Fruit fly (Drosophila melanogaster) whole organism, embryonic: ENCODE measurements around the gene Sirt4.

Experiments
- Atf3 ChIP-seq: fragments of 200-800 bp; sonication (Bioruptor generic); optimal IDR thresholded peaks from 3 replicates; lab custom pipeline; 2016; ENCODE audit warnings: missing biosample characterization, missing genetic modification characterization
- CG10147 ChIP-seq: fragments of 200-800 bp; sonication (Bioruptor generic); optimal IDR thresholded peaks from 2 replicates; lab custom pipeline; 2019; ENCODE audit warnings: missing biosample characterization, mild to moderate bottlenecking, missing genetic modification characterization, moderate library complexity
- CG11723 ChIP-seq: fragments of 200-800 bp; sonication (Bioruptor generic); optimal IDR thresholded peaks from 2 replicates; lab custom pipeline; 2017; ENCODE audit warnings: missing biosample characterization, mild to moderate bottlenecking, missing genetic modification characterization
- CG12155 ChIP-seq: fragments of 200-800 bp; sonication (Bioruptor generic); optimal IDR thresholded peaks from 3 replicates; lab custom pipeline; 2016; ENCODE audit warnings: missing biosample characterization, missing genetic modification characterization
- CG12299 ChIP-seq: fragments of 200-800 bp; sonication (Bioruptor generic); optimal IDR thresholded peaks from 2 replicates; lab custom pipeline; 2018; ENCODE audit warnings: missing biosample characterization, mild to moderate bottlenecking, missing genetic modification characterization
- CG13775 ChIP-seq: fragments of 200-800 bp; sonication (Bioruptor generic); optimal IDR thresholded peaks from 3 replicates; lab custom pipeline; 2017; ENCODE audit warnings: missing biosample characterization, mild to moderate bottlenecking, missing genetic modification characterization
- CG14050 ChIP-seq: fragments of 200-800 bp; sonication (Bioruptor generic); IDR thresholded peaks from 3 replicates; pipeline ENCODE4 v1.3.6; 2022; ENCODE audit warnings: missing biosample characterization, missing genetic modification characterization
- CG14710 ChIP-seq: fragments of 200-800 bp; sonication (Bioruptor generic); optimal IDR thresholded peaks from 3 replicates; lab custom pipeline; 2019; ENCODE audit warnings: missing biosample characterization, mild to moderate bottlenecking, missing genetic modification characterization, moderate library complexity
- CG15269 ChIP-seq: fragments of 200-800 bp; sonication (Bioruptor generic); optimal IDR thresholded peaks from 2 replicates; lab custom pipeline; 2018; ENCODE audit warnings: missing biosample characterization, mild to moderate bottlenecking, missing genetic modification characterization, moderate library complexity
- CG2120 ChIP-seq: fragments of 200-800 bp; sonication (Bioruptor generic); optimal IDR thresholded peaks from 3 replicates; lab custom pipeline; 2016; ENCODE audit warnings: missing biosample characterization, missing genetic modification characterization
- CG2202 ChIP-seq: fragments of 200-800 bp; sonication (Bioruptor generic); optimal IDR thresholded peaks from 2 replicates; lab custom pipeline; 2018; ENCODE audit warnings: missing biosample characterization, mild to moderate bottlenecking, missing genetic modification characterization
- CG2712 ChIP-seq: fragments of 200-800 bp; optimal IDR thresholded peaks from 3 replicates; lab custom pipeline; 2019; ENCODE audit warnings: missing biosample characterization, mild to moderate bottlenecking, missing genetic modification characterization, moderate library complexity
- CG2889 ChIP-seq: fragments of 200-800 bp; sonication (Bioruptor generic); IDR thresholded peaks from 3 replicates; pipeline ENCODE4 v1.3.6; 2022; ENCODE audit warnings: missing biosample characterization, missing genetic modification characterization
- CG32767 ChIP-seq: fragments of 200-800 bp; sonication (Bioruptor generic); IDR thresholded peaks from 2 replicates; pipeline ENCODE4 v1.3.6; 2022; ENCODE audit warnings: missing biosample characterization, missing genetic modification characterization
- CG33557 ChIP-seq: fragments of 200-800 bp; sonication (Bioruptor generic); optimal IDR thresholded peaks from 2 replicates; lab custom pipeline; 2019; ENCODE audit warnings: missing biosample characterization, mild to moderate bottlenecking, missing genetic modification characterization, moderate library complexity
- CG3726 ChIP-seq: fragments of 200-800 bp; sonication (Bioruptor generic); IDR thresholded peaks from 3 replicates; pipeline ENCODE4, ENCODE4 v1.3.6; 2022; ENCODE audit warnings: missing biosample characterization, missing genetic modification characterization
- CG43689 ChIP-seq: fragments of 200-800 bp; sonication (Bioruptor generic); IDR thresholded peaks from 2 replicates; pipeline ENCODE4 v1.3.6; 2022; ENCODE audit warnings: missing biosample characterization, missing genetic modification characterization
- CG4404 ChIP-seq: fragments of 200-800 bp; sonication (Bioruptor generic); IDR thresholded peaks from 2 replicates; pipeline ENCODE4 v1.3.6; 2022; ENCODE audit warnings: missing biosample characterization, missing genetic modification characterization
- CG6689 ChIP-seq: fragments of 200-800 bp; sonication (Bioruptor generic); IDR thresholded peaks from 2 replicates; pipeline ENCODE4 v1.3.6; 2022; ENCODE audit warnings: missing biosample characterization, missing genetic modification characterization
- CG8359 ChIP-seq: fragments of 200-800 bp; sonication (Bioruptor generic); optimal IDR thresholded peaks from 2 replicates; lab custom pipeline; 2017; ENCODE audit warnings: missing biosample characterization, mild to moderate bottlenecking, missing genetic modification characterization, borderline replicate concordance
- CG8924 ChIP-seq: fragments of 200-800 bp; optimal IDR thresholded peaks from 3 replicates; lab custom pipeline; 2019; ENCODE audit warnings: missing biosample characterization, mild to moderate bottlenecking, missing genetic modification characterization, moderate library complexity
- CkIIα-i1 ChIP-seq: fragments of 200-800 bp; sonication (Bioruptor generic); IDR thresholded peaks from 2 replicates; pipeline ENCODE4 v1.3.6; 2022; ENCODE audit warnings: missing biosample characterization, missing genetic modification characterization
- Fer2 ChIP-seq: fragments of 200-800 bp; sonication (Bioruptor generic); optimal IDR thresholded peaks from 2 replicates; lab custom pipeline; 2018; ENCODE audit warnings: missing biosample characterization, mild to moderate bottlenecking, missing genetic modification characterization, moderate library complexity
- Gsc ChIP-seq: fragments of 200-800 bp; sonication (Bioruptor generic); IDR thresholded peaks from 2 replicates; pipeline ENCODE4 v1.3.6; 2022; ENCODE audit warnings: missing biosample characterization, missing genetic modification characterization
- Mes4 ChIP-seq: fragments of 200-800 bp; sonication (Bioruptor generic); optimal IDR thresholded peaks from 2 replicates; lab custom pipeline; 2016; ENCODE audit warnings: missing biosample characterization, missing genetic modification characterization
- NK7.1 ChIP-seq: fragments of 200-800 bp; sonication (Bioruptor generic); optimal IDR thresholded peaks from 3 replicates; lab custom pipeline; 2016; ENCODE audit warnings: missing biosample characterization, missing genetic modification characterization
- Neu2 ChIP-seq: fragments of 200-800 bp; sonication (Bioruptor generic); optimal IDR thresholded peaks from 3 replicates; lab custom pipeline; 2016; ENCODE audit warnings: missing biosample characterization, missing genetic modification characterization, borderline replicate concordance
- Pdp1 ChIP-seq, 2 experiments: fragments of 200-800 bp; sonication (Bioruptor generic); optimal IDR thresholded peaks; 3 replicates each; lab custom pipeline; 2016; ENCODE audit warnings: missing biosample characterization in 2 of 2, missing genetic modification characterization in 2 of 2, mild to moderate bottlenecking in 1 of 2, moderate library complexity in 1 of 2
- Spps ChIP-seq: fragments of 200-800 bp; sonication (Bioruptor generic); optimal IDR thresholded peaks from 2 replicates; lab custom pipeline; 2018; ENCODE audit warnings: missing biosample characterization, mild to moderate bottlenecking, missing genetic modification characterization
- ab ChIP-seq: fragments of 200-800 bp; sonication (Bioruptor generic); optimal IDR thresholded peaks from 2 replicates; lab custom pipeline; 2016; ENCODE audit warnings: missing biosample characterization, missing genetic modification characterization
- ara ChIP-seq: fragments of 200-800 bp; sonication (Bioruptor generic); IDR thresholded peaks from 2 replicates; pipeline ENCODE4 v1.3.6; 2022; ENCODE audit warnings: missing biosample characterization, missing genetic modification characterization
- ash1 ChIP-seq: fragments of 200-800 bp; sonication (Bioruptor generic); optimal IDR thresholded peaks from 2 replicates; lab custom pipeline; 2018; ENCODE audit warnings: missing biosample characterization, mild to moderate bottlenecking, missing genetic modification characterization
- bcd ChIP-seq: fragments of 200-800 bp; sonication (Bioruptor generic); optimal IDR thresholded peaks from 2 replicates; lab custom pipeline; 2017; ENCODE audit warnings: missing biosample characterization, mild to moderate bottlenecking, missing genetic modification characterization
- bsh ChIP-seq, 2 experiments: fragments of 200-800 bp; sonication (Bioruptor generic); optimal IDR thresholded peaks; 2 replicates each; lab custom pipeline; 2017 to 2018; ENCODE audit warnings: mild to moderate bottlenecking in 2 of 2, missing biosample characterization in 2 of 2, missing genetic modification characterization in 2 of 2, moderate library complexity in 1 of 2
- chm ChIP-seq: fragments of 200-800 bp; sonication (Bioruptor generic); IDR thresholded peaks from 2 replicates; pipeline ENCODE4 v1.3.6; 2022; ENCODE audit warnings: missing biosample characterization, missing genetic modification characterization
- cwo ChIP-seq: fragments of 200-800 bp; sonication (Bioruptor generic); optimal IDR thresholded peaks from 3 replicates; lab custom pipeline; 2017; ENCODE audit warnings: missing biosample characterization, missing genetic modification characterization, mild to moderate bottlenecking, moderate library complexity, missing genetic modification reagents
- gfzf ChIP-seq: fragments of 200-800 bp; sonication (Bioruptor generic); optimal IDR thresholded peaks from 2 replicates; lab custom pipeline; 2016; ENCODE audit warnings: missing biosample characterization, mild to moderate bottlenecking, missing genetic modification characterization, moderate library complexity
- hth ChIP-seq: fragments of >200 bp; optimal IDR thresholded peaks from 2 replicates; lab custom pipeline; 2017; ENCODE audit warnings: inconsistent platforms
- lab ChIP-seq: fragments of 200-800 bp; sonication (Bioruptor generic); optimal IDR thresholded peaks from 3 replicates; lab custom pipeline; 2017; ENCODE audit warnings: missing biosample characterization, missing genetic modification characterization, mild to moderate bottlenecking, moderate library complexity, missing genetic modification reagents
- lilli ChIP-seq: fragments of 200-800 bp; sonication (Bioruptor generic); optimal IDR thresholded peaks from 3 replicates; lab custom pipeline; 2016; ENCODE audit warnings: missing biosample characterization, missing genetic modification characterization
- lmd ChIP-seq: fragments of 200-800 bp; sonication (Bioruptor generic); IDR thresholded peaks from 2 replicates; pipeline ENCODE4 v1.3.6; 2022; ENCODE audit warnings: missing biosample characterization, missing genetic modification characterization
- mam ChIP-seq: fragments of 200-800 bp; sonication (Bioruptor generic); optimal IDR thresholded peaks from 3 replicates; lab custom pipeline; 2016; ENCODE audit warnings: missing biosample characterization, missing genetic modification characterization
- mld ChIP-seq: fragments of 200-800 bp; sonication (Bioruptor generic); IDR thresholded peaks from 3 replicates; pipeline ENCODE4 v1.3.6; 2022; ENCODE audit warnings: missing biosample characterization, missing genetic modification characterization; ENCODE audit not compliant: partially characterized antibody
- pnt ChIP-seq: fragments of 200-800 bp; sonication (Bioruptor generic); optimal IDR thresholded peaks from 3 replicates; lab custom pipeline; 2016; ENCODE audit warnings: missing biosample characterization, missing genetic modification characterization
- pum ChIP-seq: fragments of 200-800 bp; sonication (Bioruptor generic); optimal IDR thresholded peaks from 2 replicates; lab custom pipeline; 2016; ENCODE audit warnings: missing biosample characterization, missing genetic modification characterization
- pzg ChIP-seq: fragments of 200-800 bp; sonication (Bioruptor generic); optimal IDR thresholded peaks from 3 replicates; lab custom pipeline; 2018; ENCODE audit warnings: missing biosample characterization, mild to moderate bottlenecking, missing genetic modification characterization, moderate library complexity
- shn ChIP-seq: fragments of 200-800 bp; sonication (Bioruptor generic); optimal IDR thresholded peaks from 3 replicates; lab custom pipeline; 2016; ENCODE audit warnings: missing biosample characterization, missing genetic modification characterization
- slp2 ChIP-seq: fragments of 200-800 bp; sonication (Bioruptor generic); optimal IDR thresholded peaks from 2 replicates; lab custom pipeline; 2016; ENCODE audit warnings: missing biosample characterization, missing genetic modification characterization
- tna ChIP-seq: fragments of 200-800 bp; sonication (Bioruptor generic); IDR thresholded peaks from 2 replicates; pipeline ENCODE4 v1.3.6; 2022; ENCODE audit warnings: missing biosample characterization, missing genetic modification characterization; ENCODE audit not compliant: partially characterized antibody
- unpg ChIP-seq: fragments of 200-800 bp; sonication (Bioruptor generic); optimal IDR thresholded peaks from 3 replicates; lab custom pipeline; 2018; ENCODE audit warnings: missing biosample characterization, mild to moderate bottlenecking, missing genetic modification characterization, moderate library complexity
- yki ChIP-seq: fragments of >200 bp; optimal IDR thresholded peaks from 3 replicates; lab custom pipeline; 2018

The Sirt4 gene

dm6 chrX:5705899-5706312 lies 40.2 kb upstream of the Sirt4 start (continued):
- TF ChIP-seq pnt (peak; percentile 71), ash1 (GFP tag; lab: Kevin White, UChicago) (peak; percentile 5), CG32767 (peak; percentile 84), lilli (GFP tag; lab: Kevin White, UChicago) (peak; percentile 76), CG2889 (GFP tag; lab: Robert Waterston, UW) (peak; percentile 83), yki (no peak), CG12155 (GFP tag; lab: Kevin White, UChicago) (peak; percentile 62), CG11723 (GFP tag; lab: Kevin White, UChicago) (peak; percentile 37), pzg (GFP tag; lab: Kevin White, UChicago) (peak; percentile 5), unpg (peak; percentile 86), CG14710 (tag; lab: Kevin White, UChicago) (peak; percentile 48), Neu2 (GFP tag; lab: Kevin White, UChicago) (no peak), NK7.1 (peak; percentile 34), pum (GFP tag; lab: Kevin White, UChicago) (peak; percentile 62), CG33557 (no peak), CG43689 (GFP tag; lab: Robert Waterston, UW) (peak; percentile 78), shn (GFP tag; lab: Kevin White, UChicago) (peak; percentile 62), mld (no peak), Spps (tag; lab: Kevin White, UChicago) (no peak), hth (lab: Kevin White, UChicago) (no peak), CG2120 (GFP tag; lab: Kevin White, UChicago) (peak; percentile 87), lmd (GFP tag; lab: Robert Waterston, UW) (peak; percentile 92), CG14050 (GFP tag; lab: Robert Waterston, UW) (peak; percentile 74), gfzf (GFP tag; lab: Kevin White, UChicago) (no peak), CG8359 (GFP tag; lab: Kevin White, UChicago) (peak; percentile 46), Mes4 (GFP tag; lab: Kevin White, UChicago) (no peak), CG13775 (GFP tag; lab: Kevin White, UChicago) (peak; percentile 60), Pdp1 (GFP tag; optimal IDR thresholded peaks at IDR 0.05; lab: Kevin White, UChicago) (peak; percentile 85 to 90), CG8924 (tag; lab: Kevin White, UChicago) (peak; percentile 88), CG2202 (tag; lab: Kevin White, UChicago) (no peak), bsh (GFP tag; optimal IDR thresholded peaks at IDR 0.05; lab: Kevin White, UChicago) (peak in 1 of 2 experiments; percentile 61), mam (peak; percentile 83), ara (peak; percentile 85), Fer2 (peak; percentile 47), tna (no peak), lab (peak; percentile 95), CG15269 (tag; lab: Kevin White, UChicago) (peak; percentile 84), CG6689 (GFP tag; lab: Robert Waterston, UW) (peak; percentile 93), ab (GFP tag; lab: Kevin White, UChicago) (no peak), CG3726 (peak; percentile 87; the same call in 2 of the 3 replicates), CkIIα-i1 (0 out of 2 replicates have a peak, but pooled peaks have one; percentile 47), slp2 (GFP tag; lab: Kevin White, UChicago) (peak; percentile 37), CG10147 (peak; percentile 89), CG2712 (peak; percentile 84), Gsc (GFP tag; lab: Robert Waterston, UW) (peak; percentile 84), CG4404 (GFP tag; lab: Robert Waterston, UW) (peak; percentile 83), chm (GFP tag; lab: Robert Waterston, UW) (peak; percentile 83), cwo (GFP tag; lab: Kevin White, UChicago) (peak; percentile 89), CG12299 (tag; lab: Kevin White, UChicago) (peak; percentile 48), Atf3 (GFP tag; lab: Kevin White, UChicago) (peak; percentile 22), bcd (GFP tag; lab: Kevin White, UChicago) (peak; percentile 89)
